Fruit fly (Drosophila melanogaster) whole organism, wandering third instar larva: ENCODE measurements around the gene CheA86a.

ENCODE experiments used
- CG32264 ChIP-seq: fragments of 200-800 bp; sonication (Bioruptor generic); optimal IDR thresholded peaks from 2 replicates; lab custom pipeline; 2016; ENCODE audit warnings: missing biosample characterization, missing genetic modification characterization
- CG9705 ChIP-seq: fragments of 200-800 bp; sonication (Bioruptor generic); optimal IDR thresholded peaks from 2 replicates; lab custom pipeline; 2018; ENCODE audit warnings: missing biosample characterization, mild to moderate bottlenecking, missing genetic modification characterization
- CrebA ChIP-seq: fragments of 200-800 bp; sonication (Bioruptor generic); optimal IDR thresholded peaks from 2 replicates; lab custom pipeline; 2016; ENCODE audit warnings: missing biosample characterization, mild to moderate bottlenecking, missing genetic modification characterization, borderline replicate concordance
- Dfd ChIP-seq: fragments of >200 bp; optimal IDR thresholded peaks from 2 replicates; lab custom pipeline; 2017; ENCODE audit warnings: missing biosample characterization, missing genetic modification characterization
- Dif ChIP-seq: fragments of 200-275, 200-300 bp; sonication (Bioruptor generic); optimal IDR thresholded peaks from 2 replicates; lab custom pipeline; 2018; ENCODE audit warnings: missing biosample characterization, missing genetic modification characterization; ENCODE audit not compliant: partially characterized antibody
- Hnf4 ChIP-seq: fragments of 200-800 bp; sonication (Bioruptor generic); optimal IDR thresholded peaks from 2 replicates; lab custom pipeline; 2016; ENCODE audit warnings: missing biosample characterization, mild to moderate bottlenecking, missing genetic modification characterization
- Hr78 ChIP-seq: fragments of >200 bp; optimal IDR thresholded peaks from 2 replicates; lab custom pipeline; 2017; ENCODE audit warnings: missing biosample characterization, missing genetic modification characterization
- Hr83 ChIP-seq: fragments of 200-300 bp; sonication (Bioruptor generic); optimal IDR thresholded peaks from 2 replicates; lab custom pipeline; 2016; ENCODE audit warnings: missing biosample characterization, mild to moderate bottlenecking, missing genetic modification characterization, moderate library complexity; ENCODE audit not compliant: poor library complexity, severe bottlenecking
- Jra ChIP-seq: sonication (Bioruptor generic); optimal IDR thresholded peaks from 2 replicates; lab custom pipeline; 2016; ENCODE audit warnings: missing biosample characterization, missing genetic modification characterization
- Mio ChIP-seq: sonication (Bioruptor generic); optimal IDR thresholded peaks from 2 replicates; lab custom pipeline; 2016; ENCODE audit warnings: missing biosample characterization, missing genetic modification characterization
- N ChIP-seq: fragments of >200 bp; optimal IDR thresholded peaks from 2 replicates; lab custom pipeline; 2018; ENCODE audit warnings: missing biosample characterization, missing external identifiers, missing genetic modification characterization
- Rel ChIP-seq, 2 experiments: fragments of 200-800 bp; sonication (Bioruptor generic) in 1 of 2; optimal IDR thresholded peaks; 2 replicates in 1 of 2; 3 replicates in 1 of 2; lab custom pipeline; 2016 to 2019; ENCODE audit warnings: mild to moderate bottlenecking in 2 of 2, missing biosample characterization in 2 of 2, missing genetic modification characterization in 2 of 2, moderate library complexity in 1 of 2
- Sp1 ChIP-seq: fragments of 200-800 bp; sonication (Bioruptor generic); optimal IDR thresholded peaks from 3 replicates; lab custom pipeline; 2019; ENCODE audit warnings: missing biosample characterization, mild to moderate bottlenecking, missing genetic modification characterization, moderate library complexity
- br ChIP-seq: fragments of 200-800 bp; sonication (Bioruptor generic); optimal IDR thresholded peaks from 2 replicates; lab custom pipeline; 2016; ENCODE audit warnings: missing biosample characterization, missing genetic modification characterization
- brk ChIP-seq: fragments of 200-800 bp; sonication (Bioruptor generic); optimal IDR thresholded peaks from 2 replicates; lab custom pipeline; 2016; ENCODE audit warnings: missing biosample characterization, mild to moderate bottlenecking, missing genetic modification characterization
- dl ChIP-seq, 2 experiments: fragments of 175-275, 200-275 bp in 1 of 2; fragments of 200-275 bp in 1 of 2; sonication (Bioruptor generic); optimal IDR thresholded peaks; lab custom pipeline; 2018; ENCODE audit warnings: mild to moderate bottlenecking in 2 of 2, missing biosample characterization in 2 of 2, missing genetic modification characterization in 2 of 2, moderate library complexity in 2 of 2; ENCODE audit not compliant: partially characterized antibody in 2 of 2, insufficient read depth in 1 of 2
- dmrt93B ChIP-seq: fragments of 200-800 bp; sonication (Bioruptor generic); optimal IDR thresholded peaks from 2 replicates; lab custom pipeline; 2018; ENCODE audit warnings: missing biosample characterization, mild to moderate bottlenecking, missing genetic modification characterization
- ey ChIP-seq: fragments of 200-800 bp; sonication (Bioruptor generic); optimal IDR thresholded peaks from 2 replicates; lab custom pipeline; 2016; ENCODE audit warnings: missing biosample characterization, missing genetic modification characterization
- fru ChIP-seq: fragments of 200-800 bp; sonication (Bioruptor generic); optimal IDR thresholded peaks from 3 replicates; lab custom pipeline; 2016; ENCODE audit warnings: missing biosample characterization, mild to moderate bottlenecking, missing genetic modification characterization
- h ChIP-seq: fragments of 200-800 bp; sonication (Bioruptor generic); optimal IDR thresholded peaks from 3 replicates; lab custom pipeline; 2016; ENCODE audit warnings: missing biosample characterization, mild to moderate bottlenecking, missing genetic modification characterization
- lola ChIP-seq: fragments of >200 bp; optimal IDR thresholded peaks from 2 replicates; lab custom pipeline; 2017; ENCODE audit warnings: missing biosample characterization, missing genetic modification characterization
- pan ChIP-seq: fragments of >200 bp; optimal IDR thresholded peaks from 2 replicates; lab custom pipeline; 2017
- psq ChIP-seq: fragments of 200-800 bp; sonication (Bioruptor generic); optimal IDR thresholded peaks from 3 replicates; lab custom pipeline; 2017; ENCODE audit warnings: missing biosample characterization, mild to moderate bottlenecking, missing genetic modification characterization, moderate library complexity
- rgr ChIP-seq: fragments of 200-800 bp; sonication (Bioruptor generic); optimal IDR thresholded peaks from 3 replicates; lab custom pipeline; 2016; ENCODE audit warnings: missing biosample characterization, mild to moderate bottlenecking, missing genetic modification characterization
- sage ChIP-seq: fragments of 200-800 bp; sonication (Bioruptor generic); optimal IDR thresholded peaks from 2 replicates; lab custom pipeline; 2016; ENCODE audit warnings: missing biosample characterization, mild to moderate bottlenecking, missing genetic modification characterization
- sv ChIP-seq: fragments of 200-800 bp; sonication (Bioruptor generic); optimal IDR thresholded peaks from 3 replicates; lab custom pipeline; 2016; ENCODE audit warnings: missing biosample characterization, missing genetic modification characterization
- tai ChIP-seq: sonication (Bioruptor generic); optimal IDR thresholded peaks from 2 replicates; lab custom pipeline; 2016; ENCODE audit warnings: missing biosample characterization, missing genetic modification characterization
- usp ChIP-seq: fragments of >200 bp; optimal IDR thresholded peaks from 2 replicates; lab custom pipeline; 2017; ENCODE audit warnings: missing biosample characterization, missing genetic modification characterization
- woc ChIP-seq: sonication (Bioruptor generic); optimal IDR thresholded peaks from 2 replicates; lab custom pipeline; 2016; ENCODE audit warnings: missing biosample characterization, mild to moderate bottlenecking, missing genetic modification characterization

CheA86a gene

DNA sequence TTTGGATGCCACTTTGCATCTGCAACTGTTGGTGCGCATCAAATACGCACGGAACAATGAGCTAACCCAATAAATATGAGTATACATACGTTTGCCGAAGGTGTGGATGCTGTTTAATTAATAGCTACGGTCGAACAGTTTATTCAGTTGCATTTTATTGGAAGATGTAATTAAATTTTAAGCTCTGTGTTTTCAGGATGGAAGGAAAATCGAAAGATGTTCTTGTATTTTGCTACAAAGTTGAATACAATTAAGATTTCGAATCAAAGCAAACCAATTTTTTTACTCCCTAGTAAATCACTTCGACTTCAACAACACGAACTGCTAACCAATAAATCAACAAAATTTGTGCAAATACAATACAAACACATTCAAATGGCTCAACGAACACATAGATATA is 8.2 kb downstream of the CheA86a start, which contains the start of gene mAcon2:
Gene mAcon2, plus strand, starts transcription at position 301 of the 400 bp plus-strand sequence.
- no peak for TF ChIP-seq h (GFP tag; lab: Kevin White, UChicago)
- no peak for TF ChIP-seq Jra
- TF ChIP-seq dl (GFP tag; optimal IDR thresholded peaks at IDR 0.05; lab: Kevin White, UChicago; ENCODE audit: insufficient read depth in 1 of 2, partially characterized antibody in 2 of 2) = no peak
- no peak for TF ChIP-seq rgr (GFP tag; lab: Kevin White, UChicago)
- no peak for TF ChIP-seq CG9705 (GFP tag; lab: Kevin White, UChicago)
- TF ChIP-seq Sp1 (GFP tag; lab: Kevin White, UChicago) = no peak
- no peak for TF ChIP-seq br (GFP tag; lab: Kevin White, UChicago)
- TF ChIP-seq psq = no peak
- no peak for TF ChIP-seq usp
- TF ChIP-seq CrebA = no peak
- no peak for TF ChIP-seq Mio
- no peak for TF ChIP-seq fru
- TF ChIP-seq sv = no peak
- no peak for TF ChIP-seq Rel (GFP tag; optimal IDR thresholded peaks at IDR 0.05; lab: Kevin White, UChicago)
- no peak for TF ChIP-seq Rel (tag; optimal IDR thresholded peaks at IDR 0.05; lab: Kevin White, UChicago)
- TF ChIP-seq woc (GFP tag; lab: Kevin White, UChicago) = no peak
- no peak for TF ChIP-seq CG32264 (GFP tag; lab: Kevin White, UChicago)
- no peak for TF ChIP-seq ey (GFP tag; lab: Kevin White, UChicago)
- no peak for TF ChIP-seq sage (GFP tag; lab: Kevin White, UChicago)

dm6 chr3R:11128116-11128626 is 16.9 kb downstream of the CheA86a start, which contains the start of gene Ugt35C1:
Gene Ugt35C1, minus strand, starts transcription at chr3R:11128328.
- TF ChIP-seq N (GFP tag; lab: Kevin White, UChicago) (no peak), ey (GFP tag; lab: Kevin White, UChicago) (no peak), Dfd (GFP tag; lab: Kevin White, UChicago) (no peak), dmrt93B (no peak), rgr (GFP tag; lab: Kevin White, UChicago) (no peak), Dif (GFP tag; lab: Kevin White, UChicago) (no peak), Jra (no peak), br (GFP tag; lab: Kevin White, UChicago) (no peak), woc (GFP tag; lab: Kevin White, UChicago) (no peak), Hnf4 (no peak), lola (GFP tag; lab: Kevin White, UChicago) (no peak), CG32264 (GFP tag; lab: Kevin White, UChicago) (no peak)

DNA sequence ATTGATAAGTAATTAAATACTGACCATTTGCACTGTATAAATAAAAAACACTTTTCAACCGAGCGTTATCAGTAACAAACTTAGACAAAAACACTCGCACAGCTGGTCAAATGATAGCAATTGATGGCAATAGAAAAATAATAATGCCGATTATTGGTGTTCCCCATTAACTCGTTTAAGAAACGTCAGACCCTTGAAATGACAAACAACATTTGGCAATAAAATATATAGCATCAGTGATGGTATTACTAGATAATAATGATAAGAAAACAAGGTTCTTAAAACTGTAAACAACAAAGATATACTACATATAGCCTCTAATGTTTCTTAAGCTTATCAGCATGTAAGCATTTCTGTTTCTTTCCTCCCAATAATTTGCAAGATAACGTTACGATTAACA is 18.7 kb downstream of the CheA86a start:
- TF ChIP-seq rgr (GFP tag; lab: Kevin White, UChicago) (no peak), tai (GFP tag; lab: Kevin White, UChicago) (no peak), Rel (GFP tag; optimal IDR thresholded peaks at IDR 0.05; lab: Kevin White, UChicago) (no peak), Rel (tag; optimal IDR thresholded peaks at IDR 0.05; lab: Kevin White, UChicago) (peak; percentile 68), N (GFP tag; lab: Kevin White, UChicago) (no peak), lola (GFP tag; lab: Kevin White, UChicago) (no peak), fru (peak; percentile 63)

dm6 chr3R:11115606-11116005 is 29.4 kb downstream of the CheA86a start, which contains the start of gene SdhCL:
Gene SdhCL, minus strand, starts transcription at chr3R:11115706.
- TF ChIP-seq pan (lab: Kevin White, UChicago) = no peak
- TF ChIP-seq br (GFP tag; lab: Kevin White, UChicago) = no peak
- TF ChIP-seq sage (GFP tag; lab: Kevin White, UChicago) = no peak
- TF ChIP-seq Hr83 (GFP tag; lab: Kevin White, UChicago) = no peak
- TF ChIP-seq sv = no peak
- TF ChIP-seq fru = no peak
- TF ChIP-seq dmrt93B = no peak
- TF ChIP-seq Hr78 (GFP tag; lab: Kevin White, UChicago) = no peak
- TF ChIP-seq usp = no peak
- TF ChIP-seq lola (GFP tag; lab: Kevin White, UChicago) = no peak
- no peak for TF ChIP-seq brk (GFP tag; lab: Kevin White, UChicago)
- no peak for TF ChIP-seq rgr (GFP tag; lab: Kevin White, UChicago)
- no peak for TF ChIP-seq Rel (GFP tag; optimal IDR thresholded peaks at IDR 0.05; lab: Kevin White, UChicago)
- no peak for TF ChIP-seq Rel (tag; optimal IDR thresholded peaks at IDR 0.05; lab: Kevin White, UChicago)
